3 worm cellular contexts compared by ENCODE assay signal in the genomic region with DNA sequence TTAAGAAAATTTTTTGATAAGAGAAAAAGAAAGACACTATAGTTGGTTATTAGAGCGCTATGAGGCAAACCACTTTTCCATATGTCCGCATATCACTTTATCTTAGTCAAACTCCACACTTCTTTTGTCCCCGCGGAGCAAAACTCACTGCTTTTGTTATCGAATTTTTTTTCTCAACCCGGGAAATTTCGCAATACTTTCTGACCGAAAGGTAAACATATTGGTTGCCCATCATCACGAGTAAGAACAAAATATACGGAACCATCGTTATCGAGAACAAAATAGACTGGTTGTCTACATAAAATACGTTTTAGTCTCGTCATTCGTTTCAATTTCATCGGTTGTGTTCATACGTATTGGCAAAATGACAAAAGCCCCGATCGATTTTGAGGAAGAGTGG.
TF ChIP-seq lines count a peak whose summit lies in the region.

A gene (plus strand): TSS at position 36 of the 400 bp plus-strand sequence.

TF ChIP-seq in whole organism, L1 larva, 84 proteins besides CTCF, POLR2A, EP300 and RAD21 (continued from another document and continues in another):
- TF ChIP-seq zip-4 (GFP tag; optimal IDR thresholded peaks at IDR 0.05; lab: Kevin White, UChicago): peak; percentile 79
- TF ChIP-seq aha-1 (tag; optimal IDR thresholded peaks at IDR 0.05; lab: Kevin White, UChicago): no peak
- no peak for TF ChIP-seq grh-1 (GFP tag; IDR thresholded peaks at IDR 0.05; lab: Robert Waterston, UW)
- no peak for TF ChIP-seq lin-39 (tag; optimal IDR thresholded peaks at IDR 0.05; lab: Kevin White, UChicago)
- no peak for TF ChIP-seq lir-3 (tag; optimal IDR thresholded peaks at IDR 0.05; lab: Kevin White, UChicago; ENCODE audit: poor library complexity)
- TF ChIP-seq nhr-11 (tag; optimal IDR thresholded peaks at IDR 0.05; lab: Kevin White, UChicago): no peak
- TF ChIP-seq blmp-1 (tag; optimal IDR thresholded peaks at IDR 0.05; lab: Kevin White, UChicago): no peak
- TF ChIP-seq hpl-2 (GFP tag; optimal IDR thresholded peaks at IDR 0.05; lab: Kevin White, UChicago): no peak
- no peak for TF ChIP-seq ceh-8 (GFP tag; optimal IDR thresholded peaks at IDR 0.05; lab: Kevin White, UChicago)
- no peak for TF ChIP-seq Y116A8C.19 (tag; optimal IDR thresholded peaks at IDR 0.05; lab: Kevin White, UChicago; ENCODE audit: borderline replicate concordance)
- TF ChIP-seq ceh-88 (GFP tag; IDR thresholded peaks at IDR 0.05; lab: Robert Waterston, UW): no peak
- peak in 1 of 2 experiments; percentile 25 for TF ChIP-seq mdl-1 (tag; optimal IDR thresholded peaks at IDR 0.05; lab: Kevin White, UChicago)
- TF ChIP-seq fos-1 (tag; optimal IDR thresholded peaks at IDR 0.05; lab: Kevin White, UChicago): no peak
- TF ChIP-seq nhr-77 (tag; optimal IDR thresholded peaks at IDR 0.05; lab: Kevin White, UChicago): no peak
- TF ChIP-seq pax-3 (tag; optimal IDR thresholded peaks at IDR 0.05; lab: Kevin White, UChicago): no peak
- TF ChIP-seq mef-2 (tag; optimal IDR thresholded peaks at IDR 0.05; lab: Kevin White, UChicago): no peak
- no peak for TF ChIP-seq rnt-1 (tag; optimal IDR thresholded peaks at IDR 0.05; lab: Kevin White, UChicago)
- no peak for TF ChIP-seq ets-5 (GFP tag; IDR thresholded peaks at IDR 0.05; lab: Robert Waterston, UW)
- TF ChIP-seq nhr-85 (tag; lab: Kevin White, UChicago): no peak
- TF ChIP-seq ztf-4 (tag; optimal IDR thresholded peaks at IDR 0.05; lab: Kevin White, UChicago): no peak
- peak; percentile 20 for TF ChIP-seq skn-1 (tag; optimal IDR thresholded peaks at IDR 0.05; lab: Kevin White, UChicago)
- no peak for TF ChIP-seq ces-1 (GFP tag; optimal IDR thresholded peaks at IDR 0.05; lab: Kevin White, UChicago)
- TF ChIP-seq alr-1 (tag; optimal IDR thresholded peaks at IDR 0.05; lab: Kevin White, UChicago; ENCODE audit: borderline replicate concordance): no peak
- no peak for TF ChIP-seq efl-3 (GFP tag; optimal IDR thresholded peaks at IDR 0.05; lab: Kevin White, UChicago)
- peak; percentile 23 for TF ChIP-seq lin-14 (GFP tag; optimal IDR thresholded peaks at IDR 0.05; lab: Kevin White, UChicago)
- no peak for TF ChIP-seq sox-4 (tag; optimal IDR thresholded peaks at IDR 0.05; lab: Kevin White, UChicago)
- TF ChIP-seq jun-1 (tag; optimal IDR thresholded peaks at IDR 0.05; lab: Kevin White, UChicago): peak; percentile 2
- no peak for TF ChIP-seq F16B12.6 (tag; optimal IDR thresholded peaks at IDR 0.05; lab: Kevin White, UChicago)
- TF ChIP-seq ceh-90 (tag; optimal IDR thresholded peaks at IDR 0.05; lab: Kevin White, UChicago): no peak
- no peak for TF ChIP-seq isw-1 (GFP tag; IDR thresholded peaks at IDR 0.05; lab: Robert Waterston, UW)
- TF ChIP-seq lsy-2 (tag; optimal IDR thresholded peaks at IDR 0.05; lab: Kevin White, UChicago): no peak
- no peak for TF ChIP-seq hlh-4 (tag; optimal IDR thresholded peaks at IDR 0.05; lab: Kevin White, UChicago)
- TF ChIP-seq egl-13 (tag; optimal IDR thresholded peaks at IDR 0.05; lab: Kevin White, UChicago): no peak
- no peak for TF ChIP-seq unc-130 (tag; optimal IDR thresholded peaks at IDR 0.05; lab: Kevin White, UChicago)
- no peak for TF ChIP-seq nhr-12 (tag; optimal IDR thresholded peaks at IDR 0.05; lab: Kevin White, UChicago)
- TF ChIP-seq vab-15 (tag; optimal IDR thresholded peaks at IDR 0.05; lab: Kevin White, UChicago): no peak
- TF ChIP-seq dpl-1 (GFP tag; optimal IDR thresholded peaks at IDR 0.05; lab: Kevin White, UChicago): peak in 2 of 3 experiments; percentile 6 to 33
- TF ChIP-seq nhr-76 (tag; optimal IDR thresholded peaks at IDR 0.05; lab: Kevin White, UChicago): no peak
- no peak for TF ChIP-seq dsc-1 (tag; optimal IDR thresholded peaks at IDR 0.05; lab: Kevin White, UChicago)
- no peak for TF ChIP-seq pag-3 (tag; optimal IDR thresholded peaks at IDR 0.05; lab: Kevin White, UChicago; ENCODE audit: borderline replicate concordance, insufficient read depth)
- TF ChIP-seq mab-9 (GFP tag; IDR thresholded peaks at IDR 0.05; lab: Robert Waterston, UW): no peak
- no peak for TF ChIP-seq pqm-1 (tag; optimal IDR thresholded peaks at IDR 0.05; lab: Kevin White, UChicago)
- TF ChIP-seq zag-1 (tag; optimal IDR thresholded peaks at IDR 0.05; lab: Kevin White, UChicago): no peak
- TF ChIP-seq ama-1 (optimal IDR thresholded peaks at IDR 0.05; lab: Kevin White, UChicago): no peak

TF ChIP-seq in whole organism, L3 larva, 47 proteins besides CTCF, POLR2A, EP300 and RAD21 (continued from another document):
- TF ChIP-seq lin-15B (tag; optimal IDR thresholded peaks at IDR 0.05; lab: Kevin White, UChicago) (no peak), nhr-23 (tag; optimal IDR thresholded peaks at IDR 0.05; lab: Kevin White, UChicago) (no peak), lsy-12 (tag; optimal IDR thresholded peaks at IDR 0.05; lab: Kevin White, UChicago) (no peak), ceh-9 (tag; optimal IDR thresholded peaks at IDR 0.05; lab: Kevin White, UChicago) (no peak)

TF ChIP-seq in whole organism, L4 larva, 104 proteins besides CTCF, POLR2A, EP300 and RAD21 (continued from another document):
- TF ChIP-seq nhr-28 (tag; optimal IDR thresholded peaks at IDR 0.05; lab: Kevin White, UChicago) (peak; percentile 84), hlh-11 (tag; optimal IDR thresholded peaks at IDR 0.05; lab: Kevin White, UChicago) (peak; percentile 80), T20F7.1 (GFP tag; optimal IDR thresholded peaks at IDR 0.05; lab: Kevin White, UChicago) (peak; percentile 38), nhr-6 (tag; optimal IDR thresholded peaks at IDR 0.05; lab: Kevin White, UChicago) (no peak), dve-1 (tag; optimal IDR thresholded peaks at IDR 0.05; lab: Kevin White, UChicago; ENCODE audit: insufficient read depth) (peak; percentile 75), Y48G9A.11 (GFP tag; IDR thresholded peaks at IDR 0.05; lab: Robert Waterston, UW) (no peak), pha-4 (GFP tag; IDR thresholded peaks at IDR 0.05; lab: Robert Waterston, UW) (no peak), pha-4 (tag; optimal IDR thresholded peaks at IDR 0.05; lab: Kevin White, UChicago) (peak; percentile 39), zip-2 (tag; optimal IDR thresholded peaks at IDR 0.05; lab: Kevin White, UChicago) (no peak)
